Fruit fly (Drosophila melanogaster) whole organism: ENCODE results near the gene CG32276.

ENCODE experiments used
- CG8478 ChIP-seq: fragments of >200 bp; optimal IDR thresholded peaks from 2 replicates; lab custom pipeline; 2018; ENCODE audit warnings: inconsistent platforms
- pan ChIP-seq: fragments of >200 bp; optimal IDR thresholded peaks from 2 replicates; lab custom pipeline; 2017

- no peak for TF ChIP-seq pan
- TF ChIP-seq CG8478 (lab: Kevin White, UChicago), result no peak
These were observed 10.0 kb upstream of the CG32276 start, which contains the start of the genes CG32269 and CG32270 for dm6 chr3L:3208895-3209294.
